Worm (Caenorhabditis elegans) whole organism, L4 larva: ENCODE results near the gene plc-1.

ENCODE experiments used
- D1046.2 ChIP-seq: fragments of 200-800 bp; sonication (Bioruptor generic); IDR thresholded peaks from 2 replicates; pipeline ENCODE4 v1.3.6; 2022; ENCODE audit warnings: missing genetic modification characterization, missing compliant biosample characterization
- F10B5.3 ChIP-seq: sonication (generic microtip); optimal IDR thresholded peaks from 2 replicates; lab custom pipeline; 2016; ENCODE audit warnings: mild to moderate bottlenecking, missing genetic modification characterization, missing compliant biosample characterization
- F26F4.8 ChIP-seq: fragments of 200-800 bp; sonication (Bioruptor generic); conservative IDR thresholded peaks from 2 replicates; pipeline ENCODE4 v1.3.6; 2022; ENCODE audit warnings: missing genetic modification characterization, missing compliant biosample characterization
- F37D6.2 ChIP-seq: sonication (generic microtip); optimal IDR thresholded peaks from 2 replicates; lab custom pipeline; 2016; ENCODE audit warnings: mild to moderate bottlenecking, missing genetic modification characterization, missing compliant biosample characterization
- Y75B8A.6 ChIP-seq: fragments of 200-800 bp; sonication (Bioruptor generic); IDR thresholded peaks from 2 replicates; pipeline ENCODE4 v1.3.6; 2022; ENCODE audit warnings: missing genetic modification reagents, missing genetic modification characterization, missing compliant biosample characterization
- aha-1 ChIP-seq: fragments of 150-350 bp; peaks from one replicate; lab custom pipeline; 2014; ENCODE audit warnings: missing biosample characterization, missing genetic modification characterization
- aly-2 ChIP-seq: sonication (generic microtip); optimal IDR thresholded peaks from 2 replicates; lab custom pipeline; 2018; ENCODE audit warnings: missing biosample characterization, missing genetic modification characterization
- ceh-62 ChIP-seq: sonication (generic microtip); optimal IDR thresholded peaks from 2 replicates; lab custom pipeline; 2017; ENCODE audit warnings: missing biosample characterization, missing genetic modification characterization
- ces-1 ChIP-seq: fragments of 150-350 bp; sonication (generic microtip); optimal IDR thresholded peaks from 4 replicates; lab custom pipeline; 2014; ENCODE audit warnings: missing biosample characterization, missing genetic modification reagents, missing genetic modification characterization
- cey-2 ChIP-seq: sonication (generic microtip); optimal IDR thresholded peaks from 3 replicates; lab custom pipeline; 2017; ENCODE audit warnings: missing genetic modification characterization, mild to moderate bottlenecking, missing compliant biosample characterization, antibody characterized with exemption, borderline replicate concordance; ENCODE audit not compliant: insufficient read depth
- ctbp-1 ChIP-seq: fragments of 200-800 bp; sonication (Bioruptor generic); IDR thresholded peaks from 2 replicates; pipeline ENCODE4 v1.3.6; 2022; ENCODE audit warnings: missing genetic modification reagents, missing genetic modification characterization, missing compliant biosample characterization
- daf-19 ChIP-seq: fragments of 200-800 bp; sonication (Bioruptor generic); conservative IDR thresholded peaks from 2 replicates; pipeline ENCODE4 v1.3.6; 2022; ENCODE audit warnings: missing genetic modification characterization, missing compliant biosample characterization
- daf-8 ChIP-seq: fragments of 200-800 bp; sonication (Bioruptor generic); IDR thresholded peaks from 2 replicates; pipeline ENCODE4 v1.3.6; 2022; ENCODE audit warnings: missing genetic modification characterization, missing compliant biosample characterization
- dmd-9 ChIP-seq: fragments of 200-800 bp; sonication (Bioruptor generic); IDR thresholded peaks from 2 replicates; pipeline ENCODE4 v1.3.6; 2022; ENCODE audit warnings: missing genetic modification reagents, missing genetic modification characterization, missing compliant biosample characterization
- egl-27 ChIP-seq: sonication (generic microtip); optimal IDR thresholded peaks from 3 replicates; lab custom pipeline; 2017; ENCODE audit warnings: missing biosample characterization, missing genetic modification reagents, missing genetic modification characterization
- egl-43 ChIP-seq: fragments of 200-800 bp; sonication (Bioruptor generic); IDR thresholded peaks from 2 replicates; pipeline ENCODE4 v1.3.6; 2022; ENCODE audit warnings: missing genetic modification reagents, missing genetic modification characterization, missing compliant biosample characterization
- fkh-10 ChIP-seq: fragments of 150-350 bp; optimal IDR thresholded peaks from 2 replicates; lab custom pipeline; 2014; ENCODE audit warnings: missing biosample characterization, missing genetic modification reagents, missing genetic modification characterization
- hlh-11 ChIP-seq: fragments of 200-800 bp; sonication (Bioruptor generic); optimal IDR thresholded peaks from 2 replicates; lab custom pipeline; 2018; ENCODE audit warnings: mild to moderate bottlenecking, missing genetic modification characterization, missing compliant biosample characterization
- hlh-30 ChIP-seq: sonication (generic microtip); optimal IDR thresholded peaks from 2 replicates; lab custom pipeline; 2017; ENCODE audit warnings: antibody characterized with exemption, mild to moderate bottlenecking, missing genetic modification characterization, missing compliant biosample characterization; ENCODE audit not compliant: insufficient read depth
- jun-1 ChIP-seq: fragments of 150-350 bp; optimal IDR thresholded peaks from 2 replicates; lab custom pipeline; 2014; ENCODE audit warnings: missing biosample characterization, missing genetic modification reagents, missing genetic modification characterization
- lin-13 ChIP-seq: fragments of 150-350 bp; optimal IDR thresholded peaks from 2 replicates; lab custom pipeline; 2014; ENCODE audit warnings: missing biosample characterization, missing genetic modification reagents, missing genetic modification characterization
- lin-38 ChIP-seq: fragments of 200-800 bp; sonication (Bioruptor generic); IDR thresholded peaks from 2 replicates; pipeline ENCODE4 v1.3.6; 2022; ENCODE audit warnings: missing genetic modification reagents, missing genetic modification characterization, missing compliant biosample characterization
- lir-3 ChIP-seq: sonication (generic microtip); optimal IDR thresholded peaks from 2 replicates; lab custom pipeline; 2016; ENCODE audit warnings: mild to moderate bottlenecking, missing genetic modification characterization, missing compliant biosample characterization
- madf-5 ChIP-seq, 2 experiments: fragments of 200-800 bp; sonication (Bioruptor generic); IDR thresholded peaks; 2 replicates each; pipeline ENCODE4 v1.3.6; 2022; ENCODE audit warnings: missing compliant biosample characterization in 2 of 2, missing genetic modification characterization in 2 of 2
- madf-9 ChIP-seq: fragments of 200-800 bp; sonication (Bioruptor generic); conservative IDR thresholded peaks from 2 replicates; pipeline ENCODE4 v1.3.6; 2022; ENCODE audit warnings: missing genetic modification reagents, missing genetic modification characterization, missing compliant biosample characterization
- mdl-1 ChIP-seq, 2 experiments: fragments of 150-350 bp in 1 of 2; sonication (generic microtip) in 1 of 2; optimal IDR thresholded peaks; 2 replicates each; lab custom pipeline; 2014 to 2017; ENCODE audit warnings: missing biosample characterization in 2 of 2, missing genetic modification characterization in 2 of 2
- mes-2 ChIP-seq: sonication (generic microtip); optimal IDR thresholded peaks from 2 replicates; lab custom pipeline; 2016; ENCODE audit warnings: missing genotype, mild to moderate bottlenecking, missing genetic modification characterization, missing compliant biosample characterization; ENCODE audit not compliant: poor library complexity, severe bottlenecking
- mxl-2 ChIP-seq: fragments of 200-800 bp; sonication (Bioruptor generic); conservative IDR thresholded peaks from 2 replicates; pipeline ENCODE4 v1.3.6; 2022; ENCODE audit warnings: missing genetic modification reagents, missing genetic modification characterization, missing compliant biosample characterization
- mxl-3 ChIP-seq: fragments of 200-800 bp; sonication (Bioruptor generic); optimal IDR thresholded peaks from 2 replicates; lab custom pipeline; 2018; ENCODE audit warnings: mild to moderate bottlenecking, missing genetic modification characterization, missing compliant biosample characterization
- nhr-10 ChIP-seq: fragments of 150-350 bp; optimal IDR thresholded peaks from 2 replicates; lab custom pipeline; 2014; ENCODE audit warnings: missing biosample characterization, missing genetic modification characterization
- nhr-102 ChIP-seq: sonication (generic microtip); optimal IDR thresholded peaks from 2 replicates; lab custom pipeline; 2016; ENCODE audit warnings: mild to moderate bottlenecking, missing genetic modification characterization, moderate library complexity, missing compliant biosample characterization
- nhr-42 ChIP-seq: fragments of 200-800 bp; sonication (Bioruptor generic); IDR thresholded peaks from 2 replicates; pipeline ENCODE4 v1.3.6; 2022; ENCODE audit warnings: missing genetic modification characterization, missing compliant biosample characterization
- nhr-6 ChIP-seq: fragments of 150-350 bp; optimal IDR thresholded peaks from 2 replicates; lab custom pipeline; 2014; ENCODE audit warnings: missing biosample characterization, missing genetic modification characterization
- php-3 ChIP-seq: fragments of 200-800 bp; sonication (Bioruptor generic); IDR thresholded peaks from 2 replicates; pipeline ENCODE4 v1.3.6; 2022; ENCODE audit warnings: missing genetic modification reagents, missing genetic modification characterization, missing compliant biosample characterization
- pqm-1 ChIP-seq: sonication (generic microtip); optimal IDR thresholded peaks from 2 replicates; lab custom pipeline; 2017; ENCODE audit warnings: missing biosample characterization, missing genetic modification characterization
- rbr-2 ChIP-seq: sonication (generic microtip); optimal IDR thresholded peaks from 2 replicates; lab custom pipeline; 2016; ENCODE audit warnings: missing genotype, missing genetic modification characterization, missing compliant biosample characterization
- set-16 ChIP-seq: fragments of 200-800 bp; sonication (Bioruptor generic); IDR thresholded peaks from 2 replicates; pipeline ENCODE4 v1.3.6; 2022; ENCODE audit warnings: missing genetic modification reagents, missing genetic modification characterization, missing compliant biosample characterization
- skn-1 ChIP-seq: fragments of 150-350 bp; optimal IDR thresholded peaks from 2 replicates; lab custom pipeline; 2014; ENCODE audit warnings: missing biosample characterization, missing genetic modification characterization
- spr-3 ChIP-seq: fragments of 200-800 bp; sonication (Bioruptor generic); optimal IDR thresholded peaks from 2 replicates; lab custom pipeline; 2018; ENCODE audit warnings: mild to moderate bottlenecking, missing genetic modification characterization, missing compliant biosample characterization
- unc-130 ChIP-seq: sonication (generic microtip); optimal IDR thresholded peaks from 2 replicates; lab custom pipeline; 2016; ENCODE audit warnings: missing genetic modification reagents, missing genetic modification characterization, missing compliant biosample characterization
- zfp-2 ChIP-seq: sonication (generic microtip); optimal IDR thresholded peaks from 2 replicates; lab custom pipeline; 2016; ENCODE audit warnings: mild to moderate bottlenecking, missing genetic modification characterization, missing compliant biosample characterization
- zip-11 ChIP-seq: fragments of 200-800 bp; sonication (Bioruptor generic); IDR thresholded peaks from 2 replicates; pipeline ENCODE4 v1.3.6; 2022; ENCODE audit warnings: missing genetic modification characterization, missing compliant biosample characterization
- ztf-11 ChIP-seq: fragments of 150-350 bp; optimal IDR thresholded peaks from 2 replicates; lab custom pipeline; 2014; ENCODE audit warnings: missing biosample characterization, missing genetic modification characterization

plc-1 gene

DNA sequence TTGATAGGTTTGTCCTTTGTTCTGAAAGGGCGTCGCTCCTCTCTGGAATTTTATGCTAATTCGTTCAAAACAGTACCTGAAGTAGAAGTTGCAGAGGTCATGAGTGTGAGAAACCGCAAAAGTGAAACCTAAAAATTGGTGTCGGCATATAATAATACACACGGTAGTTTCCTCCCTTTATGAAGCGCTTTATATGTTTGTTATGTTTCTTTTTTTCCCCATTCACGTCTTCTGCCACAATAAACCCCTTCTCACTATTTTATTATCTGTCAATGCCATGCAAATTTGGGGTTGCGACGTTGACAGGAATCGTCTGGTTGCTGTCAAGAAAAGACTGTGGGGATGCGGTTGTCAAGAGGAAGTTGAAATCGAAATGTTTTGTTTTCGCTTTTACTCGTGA lies 46.0 kb downstream of the plc-1 start, which contains the start of gene vap-2:
Gene vap-2 (minus strand): TSS at position 101 of the 400 bp plus-strand sequence.
- no peak for TF ChIP-seq daf-8 (GFP tag; lab: Robert Waterston, UW)
- TF ChIP-seq php-3 (GFP tag; lab: Robert Waterston, UW), result no peak
- no peak for TF ChIP-seq pqm-1
- TF ChIP-seq hlh-11, result no peak
- TF ChIP-seq madf-5 (GFP tag; IDR thresholded peaks at IDR 0.05; lab: Robert Waterston, UW), result no peak
- no peak for TF ChIP-seq lin-38

DNA sequence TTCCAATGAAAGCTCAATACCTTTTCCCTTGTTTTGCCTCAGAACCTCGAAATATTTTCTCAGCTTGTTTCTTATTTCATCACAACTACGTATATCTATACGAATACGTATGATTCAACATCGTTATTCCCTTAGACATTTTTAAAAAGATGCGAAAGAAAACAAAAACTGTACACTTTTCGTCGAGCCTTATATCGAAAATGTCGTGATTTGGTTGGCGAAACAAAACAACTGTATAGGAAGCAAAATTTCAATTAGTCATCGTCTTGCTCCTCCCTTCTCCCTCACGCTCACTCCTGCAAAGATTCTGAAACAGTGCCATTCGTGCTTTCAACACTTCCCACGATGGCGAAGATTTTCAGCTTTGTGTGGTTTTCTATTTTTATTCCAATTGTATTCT lies 51.2 kb downstream of the plc-1 start, which contains the start of gene ttr-14:
Gene ttr-14 (plus strand): TSS at position 301 of the 400 bp plus-strand sequence.
- TF ChIP-seq mxl-2 (GFP tag; lab: Robert Waterston, UW), result no peak
- TF ChIP-seq jun-1 (tag; lab: Kevin White, UChicago), result no peak
- TF ChIP-seq Y75B8A.6 (GFP tag; lab: Robert Waterston, UW), result no peak
- TF ChIP-seq fkh-10 (GFP tag; lab: Kevin White, UChicago), result no peak
- TF ChIP-seq egl-27, result no peak
- no peak for TF ChIP-seq mes-2 (tag; lab: Kevin White, UChicago)
- no peak for TF ChIP-seq unc-130
- TF ChIP-seq ces-1 (GFP tag; lab: Kevin White, UChicago), result no peak
- TF ChIP-seq zip-11 (GFP tag; lab: Robert Waterston, UW), result no peak
- no peak for TF ChIP-seq daf-19 (GFP tag; lab: Robert Waterston, UW)

DNA sequence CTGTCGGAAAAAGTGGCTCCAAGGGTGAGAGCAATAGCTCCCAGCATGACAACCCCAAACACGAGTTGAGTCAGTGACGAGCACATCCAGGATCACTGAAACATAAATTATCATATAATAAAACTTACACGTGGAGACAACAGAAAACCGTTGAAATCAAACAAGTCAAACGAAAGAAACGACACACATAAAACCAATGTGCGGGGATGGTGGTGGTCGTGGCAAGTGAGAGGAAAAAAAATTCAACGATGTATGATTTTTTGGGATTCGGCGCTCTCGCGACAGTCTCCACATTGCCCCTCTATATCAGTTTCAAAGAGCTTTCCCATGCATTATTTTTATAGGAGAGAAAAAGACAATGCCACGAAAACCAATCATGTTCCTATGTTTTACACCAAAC lies 54.6 kb downstream of the plc-1 start, which contains the start of gene clc-4:
Gene clc-4 (minus strand): TSS at position 101 of the 400 bp plus-strand sequence.
- TF ChIP-seq ctbp-1 (no peak), php-3 (GFP tag; lab: Robert Waterston, UW) (no peak), spr-3 (GFP tag; lab: Kevin White, UChicago) (no peak), unc-130 (no peak), mdl-1 (tag; optimal IDR thresholded peaks at IDR 0.05; lab: Kevin White, UChicago) (no peak), F26F4.8 (GFP tag; lab: Robert Waterston, UW) (no peak), nhr-42 (no peak)

DNA sequence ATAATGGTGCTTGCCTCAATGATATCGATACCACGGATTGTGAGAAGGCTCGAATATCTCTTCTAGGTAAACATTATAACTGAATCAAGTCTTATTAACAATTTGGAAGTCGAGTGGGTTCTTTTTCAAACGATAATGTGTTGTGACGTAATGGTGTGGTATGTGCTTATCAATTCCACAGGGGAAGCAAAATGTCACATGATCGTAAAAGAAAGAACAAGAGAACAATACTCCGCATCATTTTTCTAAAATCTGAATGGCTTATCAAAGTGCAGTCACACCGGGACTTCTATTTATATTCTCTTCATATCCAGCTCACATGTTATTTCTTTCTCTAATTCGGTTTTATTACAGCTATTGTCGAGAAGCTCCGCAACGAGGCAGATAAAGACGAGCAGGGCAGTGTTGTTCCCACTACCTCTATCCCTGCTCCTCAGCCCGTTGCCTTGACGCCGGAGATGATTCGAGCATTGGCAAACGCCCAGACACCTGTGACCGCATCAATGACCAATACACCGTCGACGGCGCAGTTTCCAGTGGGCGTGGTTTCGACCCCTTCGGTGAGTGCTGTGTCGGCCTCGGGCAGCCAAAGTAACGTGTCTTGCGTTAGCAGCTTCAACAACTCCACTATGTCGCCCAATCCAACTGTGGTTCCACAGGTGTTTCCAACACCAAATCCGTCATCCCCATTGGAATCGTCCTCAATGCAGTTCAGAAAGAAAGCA lies 57.7 kb downstream of the plc-1 start:
- TF ChIP-seq F10B5.3 (tag; lab: Kevin White, UChicago) (no peak), rbr-2 (tag; lab: Kevin White, UChicago) (peak; percentile 3), zip-11 (GFP tag; lab: Robert Waterston, UW) (no peak), lin-38 (no peak), ztf-11 (tag; lab: Kevin White, UChicago) (no peak), mes-2 (tag; lab: Kevin White, UChicago) (peak; percentile 2), madf-5 (GFP tag; IDR thresholded peaks at IDR 0.05; lab: Robert Waterston, UW) (no peak), F37D6.2 (tag; lab: Kevin White, UChicago) (no peak), zfp-2 (no peak), hlh-30 (peak; percentile 63), pqm-1 (peak; percentile 45), aly-2 (tag; lab: Kevin White, UChicago) (no peak), lir-3 (no peak), ceh-62 (tag; lab: Kevin White, UChicago) (no peak), egl-43 (GFP tag; lab: Robert Waterston, UW) (peak; percentile 71), spr-3 (GFP tag; lab: Kevin White, UChicago) (no peak), daf-8 (GFP tag; lab: Robert Waterston, UW) (no peak), nhr-102 (tag; lab: Kevin White, UChicago) (no peak), dmd-9 (GFP tag; lab: Robert Waterston, UW) (0 out of 2 replicates have a peak, but pooled peaks have one; percentile 20), fkh-10 (GFP tag; lab: Kevin White, UChicago) (no peak), set-16 (GFP tag; lab: Robert Waterston, UW) (peak; percentile 60), aha-1 (tag; lab: Kevin White, UChicago) (peak; percentile 92), lin-13 (GFP tag; lab: Kevin White, UChicago) (no peak), D1046.2 (GFP tag; lab: Robert Waterston, UW) (no peak), F26F4.8 (GFP tag; lab: Robert Waterston, UW) (no peak), nhr-6 (tag; lab: Kevin White, UChicago) (no peak), hlh-11 (peak; percentile 52), nhr-10 (no peak), madf-9 (GFP tag; lab: Robert Waterston, UW) (no peak), skn-1 (no peak), cey-2 (tag; lab: Kevin White, UChicago) (no peak), mxl-3 (GFP tag; lab: Kevin White, UChicago) (no peak)
